Fruit fly (Drosophila melanogaster) whole organism, wandering third instar larva: ENCODE data around the gene CG7840.

ENCODE experiments used
- CG32264 ChIP-seq: fragments of 200-800 bp; sonication (Bioruptor generic); optimal IDR thresholded peaks from 2 replicates; lab custom pipeline; 2016; ENCODE audit warnings: missing biosample characterization, missing genetic modification characterization
- CrebA ChIP-seq: fragments of 200-800 bp; sonication (Bioruptor generic); optimal IDR thresholded peaks from 2 replicates; lab custom pipeline; 2016; ENCODE audit warnings: missing biosample characterization, mild to moderate bottlenecking, missing genetic modification characterization, borderline replicate concordance
- Dfd ChIP-seq: fragments of >200 bp; optimal IDR thresholded peaks from 2 replicates; lab custom pipeline; 2017; ENCODE audit warnings: missing biosample characterization, missing genetic modification characterization
- Dif ChIP-seq: fragments of 200-275, 200-300 bp; sonication (Bioruptor generic); optimal IDR thresholded peaks from 2 replicates; lab custom pipeline; 2018; ENCODE audit warnings: missing biosample characterization, missing genetic modification characterization; ENCODE audit not compliant: partially characterized antibody
- GATAd ChIP-seq: sonication (Bioruptor generic); optimal IDR thresholded peaks from 2 replicates; lab custom pipeline; 2016; ENCODE audit warnings: missing biosample characterization, missing genetic modification characterization
- Hr78 ChIP-seq: fragments of >200 bp; optimal IDR thresholded peaks from 2 replicates; lab custom pipeline; 2017; ENCODE audit warnings: missing biosample characterization, missing genetic modification characterization
- Hr83 ChIP-seq: fragments of 200-300 bp; sonication (Bioruptor generic); optimal IDR thresholded peaks from 2 replicates; lab custom pipeline; 2016; ENCODE audit warnings: missing biosample characterization, mild to moderate bottlenecking, missing genetic modification characterization, moderate library complexity; ENCODE audit not compliant: poor library complexity, severe bottlenecking
- Jra ChIP-seq: sonication (Bioruptor generic); optimal IDR thresholded peaks from 2 replicates; lab custom pipeline; 2016; ENCODE audit warnings: missing biosample characterization, missing genetic modification characterization
- Mio ChIP-seq: sonication (Bioruptor generic); optimal IDR thresholded peaks from 2 replicates; lab custom pipeline; 2016; ENCODE audit warnings: missing biosample characterization, missing genetic modification characterization
- Myc ChIP-seq: fragments of >200 bp; optimal IDR thresholded peaks from 2 replicates; lab custom pipeline; 2017
- OdsH ChIP-seq: fragments of 200-800 bp; sonication (Bioruptor generic); optimal IDR thresholded peaks from 2 replicates; lab custom pipeline; 2016; ENCODE audit warnings: missing biosample characterization, mild to moderate bottlenecking, missing genetic modification characterization
- Rel ChIP-seq, 2 experiments: fragments of 200-800 bp; sonication (Bioruptor generic) in 1 of 2; optimal IDR thresholded peaks; 2 replicates in 1 of 2; 3 replicates in 1 of 2; lab custom pipeline; 2016 to 2019; ENCODE audit warnings: mild to moderate bottlenecking in 2 of 2, missing biosample characterization in 2 of 2, missing genetic modification characterization in 2 of 2, moderate library complexity in 1 of 2
- Sp1 ChIP-seq: fragments of 200-800 bp; sonication (Bioruptor generic); optimal IDR thresholded peaks from 3 replicates; lab custom pipeline; 2019; ENCODE audit warnings: missing biosample characterization, mild to moderate bottlenecking, missing genetic modification characterization, moderate library complexity
- Vsx2 ChIP-seq: fragments of 200-300, 225-300 bp; sonication (Bioruptor generic); optimal IDR thresholded peaks from 2 replicates; lab custom pipeline; 2018; ENCODE audit warnings: missing biosample characterization, missing genetic modification characterization; ENCODE audit not compliant: partially characterized antibody
- br ChIP-seq: fragments of 200-800 bp; sonication (Bioruptor generic); optimal IDR thresholded peaks from 2 replicates; lab custom pipeline; 2016; ENCODE audit warnings: missing biosample characterization, missing genetic modification characterization
- brk ChIP-seq: fragments of 200-800 bp; sonication (Bioruptor generic); optimal IDR thresholded peaks from 2 replicates; lab custom pipeline; 2016; ENCODE audit warnings: missing biosample characterization, mild to moderate bottlenecking, missing genetic modification characterization
- dl ChIP-seq, 2 experiments: fragments of 175-275, 200-275 bp in 1 of 2; fragments of 200-275 bp in 1 of 2; sonication (Bioruptor generic); optimal IDR thresholded peaks; lab custom pipeline; 2018; ENCODE audit warnings: mild to moderate bottlenecking in 2 of 2, missing biosample characterization in 2 of 2, missing genetic modification characterization in 2 of 2, moderate library complexity in 2 of 2; ENCODE audit not compliant: partially characterized antibody in 2 of 2, insufficient read depth in 1 of 2
- dmrt93B ChIP-seq: fragments of 200-800 bp; sonication (Bioruptor generic); optimal IDR thresholded peaks from 2 replicates; lab custom pipeline; 2018; ENCODE audit warnings: missing biosample characterization, mild to moderate bottlenecking, missing genetic modification characterization
- dsf ChIP-seq: sonication (Bioruptor generic); optimal IDR thresholded peaks from 2 replicates; lab custom pipeline; 2016; ENCODE audit warnings: missing biosample characterization, missing genetic modification characterization, borderline replicate concordance
- ey ChIP-seq: fragments of 200-800 bp; sonication (Bioruptor generic); optimal IDR thresholded peaks from 2 replicates; lab custom pipeline; 2016; ENCODE audit warnings: missing biosample characterization, missing genetic modification characterization
- foxo ChIP-seq, 2 experiments: fragments of 200-800 bp; sonication (Bioruptor generic); optimal IDR thresholded peaks; 2 replicates in 1 of 2; 3 replicates in 1 of 2; lab custom pipeline; 2016 to 2017; ENCODE audit warnings: missing biosample characterization in 2 of 2, missing genetic modification characterization in 2 of 2
- fru ChIP-seq: fragments of 200-800 bp; sonication (Bioruptor generic); optimal IDR thresholded peaks from 3 replicates; lab custom pipeline; 2016; ENCODE audit warnings: missing biosample characterization, mild to moderate bottlenecking, missing genetic modification characterization
- h ChIP-seq: fragments of 200-800 bp; sonication (Bioruptor generic); optimal IDR thresholded peaks from 3 replicates; lab custom pipeline; 2016; ENCODE audit warnings: missing biosample characterization, mild to moderate bottlenecking, missing genetic modification characterization
- jim ChIP-seq: fragments of 175-275, 200-325 bp; sonication (Bioruptor generic); optimal IDR thresholded peaks from 2 replicates; lab custom pipeline; 2016; ENCODE audit warnings: missing biosample characterization, mild to moderate bottlenecking, missing genetic modification characterization
- pan ChIP-seq: fragments of >200 bp; optimal IDR thresholded peaks from 2 replicates; lab custom pipeline; 2017
- psq ChIP-seq: fragments of 200-800 bp; sonication (Bioruptor generic); optimal IDR thresholded peaks from 3 replicates; lab custom pipeline; 2017; ENCODE audit warnings: missing biosample characterization, mild to moderate bottlenecking, missing genetic modification characterization, moderate library complexity
- rgr ChIP-seq: fragments of 200-800 bp; sonication (Bioruptor generic); optimal IDR thresholded peaks from 3 replicates; lab custom pipeline; 2016; ENCODE audit warnings: missing biosample characterization, mild to moderate bottlenecking, missing genetic modification characterization
- sv ChIP-seq: fragments of 200-800 bp; sonication (Bioruptor generic); optimal IDR thresholded peaks from 3 replicates; lab custom pipeline; 2016; ENCODE audit warnings: missing biosample characterization, missing genetic modification characterization
- tai ChIP-seq: sonication (Bioruptor generic); optimal IDR thresholded peaks from 2 replicates; lab custom pipeline; 2016; ENCODE audit warnings: missing biosample characterization, missing genetic modification characterization
- usp ChIP-seq: fragments of >200 bp; optimal IDR thresholded peaks from 2 replicates; lab custom pipeline; 2017; ENCODE audit warnings: missing biosample characterization, missing genetic modification characterization
- woc ChIP-seq: sonication (Bioruptor generic); optimal IDR thresholded peaks from 2 replicates; lab custom pipeline; 2016; ENCODE audit warnings: missing biosample characterization, mild to moderate bottlenecking, missing genetic modification characterization

The CG7840 gene

DNA sequence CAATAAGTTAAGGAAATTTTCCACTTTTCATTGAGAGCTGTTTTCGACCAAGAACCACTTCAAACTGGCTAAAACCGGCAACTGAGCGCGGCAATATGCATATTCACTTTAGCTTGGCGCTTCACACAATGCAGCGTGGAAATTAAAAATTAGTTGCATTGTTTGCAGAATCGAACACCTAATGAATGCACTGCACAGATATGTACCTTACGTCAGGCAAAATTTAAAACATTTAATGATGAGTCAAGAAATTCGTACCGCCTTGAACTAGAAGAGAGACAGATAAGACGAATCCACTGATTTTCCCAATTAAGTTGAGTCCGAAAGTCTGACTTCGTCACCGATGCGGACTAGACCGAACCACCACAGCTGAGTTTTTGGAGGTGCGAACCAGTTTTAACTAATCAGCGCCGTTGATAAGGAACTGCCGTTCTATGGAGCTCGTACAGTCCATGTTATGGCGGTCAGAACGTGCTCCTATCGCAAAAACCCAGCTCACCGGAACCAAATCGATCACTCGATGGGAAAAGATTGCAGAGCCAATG is 22.5 kb downstream of the CG7840 start:
- TF ChIP-seq fru (GFP tag; lab: Kevin White, UChicago) (no peak), dl (GFP tag; optimal IDR thresholded peaks at IDR 0.05; lab: Kevin White, UChicago; ENCODE audit: insufficient read depth in 1 of 2, partially characterized antibody in 2 of 2) (no peak)

DNA sequence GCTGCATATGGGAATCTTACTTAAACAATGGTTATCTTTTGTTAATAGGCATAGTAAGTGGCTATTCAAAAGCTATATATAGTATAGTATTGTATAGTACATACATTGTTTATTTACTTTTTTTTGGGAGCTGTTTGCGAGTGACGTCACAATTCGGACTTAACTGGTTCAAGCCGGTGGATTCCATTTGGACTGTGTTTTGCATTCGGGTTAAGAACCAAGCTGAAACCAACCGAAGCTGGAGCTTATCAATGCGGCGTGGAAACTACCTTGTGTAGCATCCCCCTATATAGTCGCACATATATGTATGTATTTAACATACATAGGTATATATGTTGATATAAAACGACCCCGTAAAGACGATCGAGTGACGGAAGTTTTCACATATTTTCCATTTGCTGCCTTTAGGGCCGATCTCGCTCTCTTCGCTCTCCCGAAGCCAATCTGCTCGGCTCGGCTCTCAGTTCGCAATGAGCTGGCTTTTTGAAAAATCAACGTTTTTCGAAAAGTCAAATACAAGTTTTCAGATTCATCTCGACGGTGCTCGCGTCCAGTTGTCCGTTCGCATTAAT is 23.2 kb downstream of the CG7840 start:
- TF ChIP-seq Sp1 (GFP tag; lab: Kevin White, UChicago) (no peak), CG32264 (GFP tag; lab: Kevin White, UChicago) (no peak), Vsx2 (GFP tag; lab: Kevin White, UChicago) (no peak), Rel (GFP tag; optimal IDR thresholded peaks at IDR 0.05; lab: Kevin White, UChicago) (no peak), Rel (tag; optimal IDR thresholded peaks at IDR 0.05; lab: Kevin White, UChicago) (no peak), GATAd (GFP tag; lab: Kevin White, UChicago) (no peak), ey (GFP tag; lab: Kevin White, UChicago) (no peak), Dfd (GFP tag; lab: Kevin White, UChicago) (no peak), usp (GFP tag; lab: Kevin White, UChicago) (no peak), dsf (no peak), brk (no peak), jim (no peak), psq (GFP tag; lab: Kevin White, UChicago) (no peak), rgr (GFP tag; lab: Kevin White, UChicago) (no peak), h (GFP tag; lab: Kevin White, UChicago) (no peak), sv (no peak), OdsH (GFP tag; lab: Kevin White, UChicago) (no peak), pan (lab: Kevin White, UChicago) (no peak), Dif (GFP tag; lab: Kevin White, UChicago) (no peak)

DNA sequence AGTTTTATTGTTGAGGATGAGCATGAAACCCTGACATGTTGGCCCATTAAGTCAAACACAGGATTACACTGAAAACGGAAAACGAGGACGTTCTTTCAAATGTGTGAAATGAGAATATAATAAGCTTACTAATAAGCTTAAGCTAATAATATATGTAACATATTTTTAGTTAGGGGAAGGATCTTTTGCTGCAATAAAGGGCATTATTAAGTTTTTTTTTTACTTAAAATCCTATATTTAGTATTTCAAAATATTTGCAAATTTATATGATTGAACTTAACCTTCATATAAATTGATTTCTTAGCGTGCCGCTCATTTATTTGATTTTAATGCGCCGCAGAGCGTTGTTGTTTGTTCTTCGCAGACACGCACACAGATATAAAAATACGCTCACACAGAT is 27.8 kb downstream of the CG7840 start:
- TF ChIP-seq dsf (no peak), Jra (GFP tag; lab: Kevin White, UChicago) (no peak), tai (GFP tag; lab: Kevin White, UChicago) (no peak), Hr78 (no peak), OdsH (GFP tag; lab: Kevin White, UChicago) (no peak), Myc (no peak), ey (GFP tag; lab: Kevin White, UChicago) (no peak), dmrt93B (no peak), woc (GFP tag; lab: Kevin White, UChicago) (no peak), h (GFP tag; lab: Kevin White, UChicago) (no peak), sv (no peak), psq (GFP tag; lab: Kevin White, UChicago) (no peak), pan (lab: Kevin White, UChicago) (no peak)

DNA sequence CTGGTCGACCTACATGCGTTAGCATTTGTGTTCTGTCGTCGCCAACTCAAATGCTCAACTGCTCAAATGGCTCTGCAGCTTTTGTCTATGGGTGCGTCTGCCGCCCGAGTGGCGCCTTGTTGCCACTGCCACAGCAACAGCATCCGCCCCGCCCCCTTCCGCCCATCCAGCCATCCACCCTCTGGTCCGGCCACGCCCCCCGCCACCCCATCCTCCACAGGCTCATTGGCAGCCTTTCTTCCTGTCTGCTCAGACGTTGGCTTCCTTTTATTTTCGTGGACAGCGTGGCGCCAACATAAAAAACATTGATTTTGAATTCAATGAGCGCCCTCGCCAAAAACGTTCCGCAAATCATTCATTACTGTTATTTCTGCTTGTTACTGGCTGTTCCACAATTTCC is 28.2 kb downstream of the CG7840 start:
- peak; percentile 97 for TF ChIP-seq Dfd (GFP tag; lab: Kevin White, UChicago)
- TF ChIP-seq CG32264 (GFP tag; lab: Kevin White, UChicago), result no peak
- TF ChIP-seq CrebA (GFP tag; lab: Kevin White, UChicago), result no peak
- TF ChIP-seq br, result no peak
- TF ChIP-seq Dif (GFP tag; lab: Kevin White, UChicago), result no peak
- no peak for TF ChIP-seq Mio (GFP tag; lab: Kevin White, UChicago)

DNA sequence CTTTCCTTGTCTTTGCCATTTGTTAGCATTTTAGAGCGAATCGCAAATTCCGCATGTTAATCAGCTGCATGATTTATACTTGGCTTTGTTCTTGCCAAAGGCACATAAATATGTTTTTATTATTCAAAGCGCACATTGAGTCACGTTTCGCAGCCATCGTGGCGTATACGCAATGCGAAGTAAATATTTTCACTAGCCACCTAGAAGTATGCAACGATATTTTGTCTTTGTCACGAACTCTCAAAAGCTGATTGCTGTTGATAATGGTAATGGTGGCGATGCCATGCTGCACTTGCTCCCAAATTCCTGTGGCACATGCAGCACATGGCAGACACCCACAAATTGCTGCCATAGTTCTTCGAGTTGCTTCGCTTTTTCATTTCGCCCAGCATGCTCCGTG is 29.3 kb downstream of the CG7840 start:
- peak; percentile 76 for TF ChIP-seq Dif (GFP tag; lab: Kevin White, UChicago)
- TF ChIP-seq Myc, result peak; percentile 2
- no peak for TF ChIP-seq woc (GFP tag; lab: Kevin White, UChicago)
- TF ChIP-seq, all 38 proteins: peak for 2

DNA sequence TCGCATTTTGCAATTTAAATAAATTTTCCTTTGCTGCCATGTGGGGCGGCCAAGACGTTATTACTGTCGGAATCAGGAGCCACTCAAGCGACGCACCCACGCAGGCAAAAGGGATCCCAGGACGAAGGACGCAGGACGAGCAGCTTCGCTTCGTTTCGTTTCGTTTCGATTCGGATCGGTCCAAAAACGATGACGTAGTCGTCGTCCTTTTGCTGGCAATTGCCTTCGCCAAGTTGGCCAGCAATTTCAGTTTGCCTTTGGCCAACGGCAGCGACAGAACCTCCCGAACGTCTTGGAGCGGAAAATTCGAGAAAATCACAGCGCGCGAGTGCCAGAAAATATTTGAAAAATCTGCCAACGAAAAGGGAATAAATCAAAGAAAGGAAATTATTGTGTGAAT is 32.7 kb downstream of the CG7840 start, which contains the start of gene witty:
Gene witty (plus strand): TSS at position 249 of the 400 bp plus-strand sequence.
- no peak for TF ChIP-seq sv
- no peak for TF ChIP-seq brk
- TF ChIP-seq Mio (GFP tag; lab: Kevin White, UChicago), result no peak
- TF ChIP-seq foxo (GFP tag; optimal IDR thresholded peaks at IDR 0.05; lab: Kevin White, UChicago), result no peak
- no peak for TF ChIP-seq Hr83 (GFP tag; lab: Kevin White, UChicago)
